Fruit fly (Drosophila melanogaster) whole organism, embryonic: ENCODE data around the gene Ir87a.

Experiments
- ATbp ChIP-seq: fragments of 200-800 bp; sonication (Bioruptor generic); optimal IDR thresholded peaks from 2 replicates; lab custom pipeline; 2017; ENCODE audit warnings: missing biosample characterization, mild to moderate bottlenecking, missing genetic modification characterization, missing genetic modification reagents
- Atf3 ChIP-seq: fragments of 200-800 bp; sonication (Bioruptor generic); optimal IDR thresholded peaks from 3 replicates; lab custom pipeline; 2016; ENCODE audit warnings: missing biosample characterization, missing genetic modification characterization
- Bdp1 ChIP-seq: fragments of 200-800 bp; sonication (Bioruptor generic); optimal IDR thresholded peaks from 3 replicates; lab custom pipeline; 2016; ENCODE audit warnings: missing biosample characterization, missing genetic modification characterization
- BtbVII ChIP-seq: fragments of 200-800 bp; sonication (Bioruptor generic); optimal IDR thresholded peaks from 3 replicates; lab custom pipeline; 2017; ENCODE audit warnings: missing biosample characterization, mild to moderate bottlenecking, missing genetic modification characterization
- CG10543 ChIP-seq: fragments of 200-800 bp; sonication (Bioruptor generic); optimal IDR thresholded peaks from 3 replicates; lab custom pipeline; 2017; ENCODE audit warnings: missing biosample characterization, mild to moderate bottlenecking, missing genetic modification characterization, moderate library complexity
- CG12155 ChIP-seq: fragments of 200-800 bp; sonication (Bioruptor generic); optimal IDR thresholded peaks from 3 replicates; lab custom pipeline; 2016; ENCODE audit warnings: missing biosample characterization, missing genetic modification characterization
- CG12744 ChIP-seq: fragments of 200-800 bp; sonication (Bioruptor generic); optimal IDR thresholded peaks from 2 replicates; lab custom pipeline; 2016; ENCODE audit warnings: missing biosample characterization, missing genetic modification characterization
- CG14860 ChIP-seq: fragments of 200-800 bp; sonication (Bioruptor generic); IDR thresholded peaks from 3 replicates; pipeline ENCODE4 v1.3.6; 2022; ENCODE audit warnings: missing biosample characterization, missing genetic modification characterization; ENCODE audit not compliant: partially characterized antibody
- CG1529 ChIP-seq: fragments of 200-800 bp; sonication (Bioruptor generic); optimal IDR thresholded peaks from 3 replicates; lab custom pipeline; 2018; ENCODE audit warnings: missing biosample characterization, missing genetic modification characterization
- CG1603 ChIP-seq: fragments of 200-800 bp; sonication (Bioruptor generic); optimal IDR thresholded peaks from 2 replicates; lab custom pipeline; 2019; ENCODE audit warnings: missing biosample characterization, mild to moderate bottlenecking, missing genetic modification characterization, moderate library complexity
- CG1647 ChIP-seq: fragments of 200-800 bp; sonication (Bioruptor generic); optimal IDR thresholded peaks from 3 replicates; lab custom pipeline; 2016; ENCODE audit warnings: missing biosample characterization, missing genetic modification characterization
- CG16863 ChIP-seq: fragments of 200-800 bp; sonication (Bioruptor generic); optimal IDR thresholded peaks from 3 replicates; lab custom pipeline; 2016; ENCODE audit warnings: missing biosample characterization, missing genetic modification characterization
- CG17361 ChIP-seq: fragments of 200-800 bp; sonication (Bioruptor generic); IDR thresholded peaks from 3 replicates; pipeline ENCODE4 v1.3.6; 2022; ENCODE audit warnings: missing biosample characterization, missing genetic modification characterization
- CG18599 ChIP-seq: fragments of 200-800 bp; sonication (Bioruptor generic); optimal IDR thresholded peaks from 3 replicates; lab custom pipeline; 2017; ENCODE audit warnings: missing biosample characterization, missing genetic modification characterization, mild to moderate bottlenecking, moderate library complexity, missing genetic modification reagents
- CG30431 ChIP-seq: fragments of 200-800 bp; sonication (Bioruptor generic); optimal IDR thresholded peaks from 2 replicates; lab custom pipeline; 2017; ENCODE audit warnings: missing biosample characterization, missing genetic modification characterization
- CG6765 ChIP-seq: fragments of 200-800 bp; sonication (Bioruptor generic); optimal IDR thresholded peaks from 3 replicates; lab custom pipeline; 2017; ENCODE audit warnings: missing biosample characterization, mild to moderate bottlenecking, missing genetic modification characterization
- CG6813 ChIP-seq: fragments of 200-800 bp; sonication (Bioruptor generic); optimal IDR thresholded peaks from 2 replicates; lab custom pipeline; 2017; ENCODE audit warnings: missing biosample characterization, missing genetic modification characterization, mild to moderate bottlenecking, moderate library complexity, missing genetic modification reagents
- CG7372 ChIP-seq: fragments of 200-800 bp; sonication (Bioruptor generic); IDR thresholded peaks from 2 replicates; pipeline ENCODE4 v1.3.6; 2022; ENCODE audit warnings: missing biosample characterization, missing genetic modification characterization
- CG7963 ChIP-seq: fragments of 200-800 bp; sonication (Bioruptor generic); IDR thresholded peaks from 3 replicates; pipeline ENCODE4 v1.3.6; 2022; ENCODE audit warnings: missing biosample characterization, missing genetic modification characterization; ENCODE audit not compliant: partially characterized antibody
- CG8089 ChIP-seq: fragments of 200-800 bp; sonication (Bioruptor generic); optimal IDR thresholded peaks from 3 replicates; lab custom pipeline; 2016; ENCODE audit warnings: missing biosample characterization, missing genetic modification characterization
- CG9932 ChIP-seq: fragments of 200-800 bp; sonication (Bioruptor generic); IDR thresholded peaks from 2 replicates; pipeline ENCODE4 v1.3.6; 2022; ENCODE audit warnings: missing biosample characterization, missing genetic modification characterization
- Dek ChIP-seq: fragments of 200-800 bp; sonication (Bioruptor generic); optimal IDR thresholded peaks from 3 replicates; lab custom pipeline; 2019; ENCODE audit warnings: missing biosample characterization, mild to moderate bottlenecking, missing genetic modification characterization, moderate library complexity
- Dip3 ChIP-seq: fragments of 200-800 bp; sonication (Bioruptor generic); optimal IDR thresholded peaks from 3 replicates; lab custom pipeline; 2016; ENCODE audit warnings: missing biosample characterization, missing genetic modification characterization
- Ets65A ChIP-seq: fragments of 200-800 bp; sonication (Bioruptor generic); peaks from one replicate; lab custom pipeline; 2016; ENCODE audit warnings: missing biosample characterization, missing genetic modification characterization
- Fer1 ChIP-seq: fragments of 200-800 bp; sonication (Bioruptor generic); optimal IDR thresholded peaks from 2 replicates; lab custom pipeline; 2017; ENCODE audit warnings: missing biosample characterization, mild to moderate bottlenecking, missing genetic modification characterization
- H2.0 ChIP-seq: fragments of 200-800 bp; sonication (Bioruptor generic); IDR thresholded peaks from 2 replicates; pipeline ENCODE4 v1.3.6; 2022; ENCODE audit warnings: missing biosample characterization, missing genetic modification characterization
- Hand ChIP-seq: fragments of 200-800 bp; sonication (Bioruptor generic); optimal IDR thresholded peaks from 2 replicates; lab custom pipeline; 2017; ENCODE audit warnings: mild to moderate bottlenecking, missing biosample characterization, missing genetic modification reagents, missing genetic modification characterization
- Hr3 ChIP-seq: fragments of 200-800 bp; sonication (Bioruptor generic); optimal IDR thresholded peaks from 3 replicates; lab custom pipeline; 2016; ENCODE audit warnings: missing biosample characterization, missing genetic modification characterization
- Pdp1 ChIP-seq, 2 experiments: fragments of 200-800 bp; sonication (Bioruptor generic); optimal IDR thresholded peaks; 3 replicates each; lab custom pipeline; 2016; ENCODE audit warnings: missing biosample characterization in 2 of 2, missing genetic modification characterization in 2 of 2, mild to moderate bottlenecking in 1 of 2, moderate library complexity in 1 of 2
- Poxn ChIP-seq: fragments of 200-800 bp; sonication (Bioruptor generic); IDR thresholded peaks from 2 replicates; pipeline ENCODE4 v1.3.6; 2022; ENCODE audit warnings: missing biosample characterization, missing genetic modification characterization
- btn ChIP-seq: fragments of 200-800 bp; sonication (Bioruptor generic); optimal IDR thresholded peaks from 2 replicates; lab custom pipeline; 2016; ENCODE audit warnings: missing biosample characterization, missing genetic modification characterization
- crol ChIP-seq: fragments of 200-800 bp; sonication (Bioruptor generic); IDR thresholded peaks from 2 replicates; pipeline ENCODE4 v1.3.6; 2022; ENCODE audit warnings: missing biosample characterization, missing genetic modification characterization
- da ChIP-seq: fragments of 200-800 bp; sonication (Bioruptor generic); optimal IDR thresholded peaks from 2 replicates; lab custom pipeline; 2016; ENCODE audit warnings: missing biosample characterization, missing genetic modification characterization
- dysf ChIP-seq: fragments of 200-800 bp; sonication (Bioruptor generic); IDR thresholded peaks from 3 replicates; pipeline ENCODE4 v1.3.6; 2022; ENCODE audit warnings: missing biosample characterization, missing genetic modification characterization
- exex ChIP-seq: fragments of 200-800 bp; sonication (Bioruptor generic); optimal IDR thresholded peaks from 4 replicates; lab custom pipeline; 2018; ENCODE audit warnings: missing biosample characterization, mild to moderate bottlenecking, missing genetic modification characterization, moderate library complexity
- fd96Cb ChIP-seq: fragments of 200-800 bp; sonication (Bioruptor generic); optimal IDR thresholded peaks from 2 replicates; lab custom pipeline; 2018; ENCODE audit warnings: missing biosample characterization, mild to moderate bottlenecking, missing genetic modification characterization, moderate library complexity
- fu2 ChIP-seq: fragments of 200-800 bp; sonication (Bioruptor generic); optimal IDR thresholded peaks from 2 replicates; lab custom pipeline; 2016; ENCODE audit warnings: missing biosample characterization, missing genetic modification characterization
- gcm ChIP-seq: fragments of 200-800 bp; sonication (Bioruptor generic); optimal IDR thresholded peaks from 2 replicates; lab custom pipeline; 2019; ENCODE audit warnings: missing biosample characterization, mild to moderate bottlenecking, missing genetic modification characterization, moderate library complexity
- grau ChIP-seq: fragments of 200-800 bp; optimal IDR thresholded peaks from 3 replicates; lab custom pipeline; 2019; ENCODE audit warnings: missing biosample characterization, mild to moderate bottlenecking, missing genetic modification characterization, moderate library complexity
- grn ChIP-seq: fragments of 200-800 bp; sonication (Bioruptor generic); optimal IDR thresholded peaks from 3 replicates; lab custom pipeline; 2017; ENCODE audit warnings: missing biosample characterization, missing genetic modification characterization
- gro ChIP-seq: fragments of 200-800 bp; sonication (Bioruptor generic); optimal IDR thresholded peaks from 2 replicates; lab custom pipeline; 2016; ENCODE audit warnings: missing biosample characterization, missing genetic modification characterization
- jing ChIP-seq: fragments of 200-800 bp; sonication (Bioruptor generic); optimal IDR thresholded peaks from 2 replicates; lab custom pipeline; 2018; ENCODE audit warnings: missing biosample characterization, mild to moderate bottlenecking, missing genetic modification characterization
- jumu ChIP-seq: fragments of 200-800 bp; sonication (Bioruptor generic); optimal IDR thresholded peaks from 3 replicates; lab custom pipeline; 2016; ENCODE audit warnings: missing biosample characterization, missing genetic modification characterization
- klu ChIP-seq: fragments of 200-800 bp; sonication (Bioruptor generic); IDR thresholded peaks from 2 replicates; pipeline ENCODE4 v1.3.6; 2022; ENCODE audit warnings: missing biosample characterization, missing genetic modification characterization
- lilli ChIP-seq: fragments of 200-800 bp; sonication (Bioruptor generic); optimal IDR thresholded peaks from 3 replicates; lab custom pipeline; 2016; ENCODE audit warnings: missing biosample characterization, missing genetic modification characterization
- odd ChIP-seq: fragments of 200-800 bp; sonication (Bioruptor generic); optimal IDR thresholded peaks from 2 replicates; lab custom pipeline; 2017; ENCODE audit warnings: missing biosample characterization, mild to moderate bottlenecking, missing genetic modification characterization
- pb ChIP-seq: fragments of 200-800 bp; sonication (Bioruptor generic); optimal IDR thresholded peaks from 3 replicates; lab custom pipeline; 2016; ENCODE audit warnings: missing biosample characterization, missing genetic modification characterization
- psq ChIP-seq: fragments of 200-800 bp; sonication (Bioruptor generic); optimal IDR thresholded peaks from 2 replicates; lab custom pipeline; 2017; ENCODE audit warnings: missing biosample characterization, missing genetic modification characterization
- shn ChIP-seq: fragments of 200-800 bp; sonication (Bioruptor generic); optimal IDR thresholded peaks from 3 replicates; lab custom pipeline; 2016; ENCODE audit warnings: missing biosample characterization, missing genetic modification characterization
- slbo ChIP-seq: fragments of 200-800 bp; sonication (Bioruptor generic); IDR thresholded peaks from 2 replicates; pipeline ENCODE4 v1.3.6; 2022; ENCODE audit warnings: missing biosample characterization, missing genetic modification characterization
- sr ChIP-seq: fragments of 200-800 bp; sonication (Bioruptor generic); IDR thresholded peaks from 3 replicates; pipeline ENCODE4 v1.3.6; 2022; ENCODE audit warnings: missing biosample characterization, missing genetic modification characterization
- tio ChIP-seq: fragments of 200-800 bp; sonication (Bioruptor generic); optimal IDR thresholded peaks from 2 replicates; lab custom pipeline; 2017; ENCODE audit warnings: missing biosample characterization, missing genetic modification characterization, inconsistent platforms

Gene Ir87a

DNA sequence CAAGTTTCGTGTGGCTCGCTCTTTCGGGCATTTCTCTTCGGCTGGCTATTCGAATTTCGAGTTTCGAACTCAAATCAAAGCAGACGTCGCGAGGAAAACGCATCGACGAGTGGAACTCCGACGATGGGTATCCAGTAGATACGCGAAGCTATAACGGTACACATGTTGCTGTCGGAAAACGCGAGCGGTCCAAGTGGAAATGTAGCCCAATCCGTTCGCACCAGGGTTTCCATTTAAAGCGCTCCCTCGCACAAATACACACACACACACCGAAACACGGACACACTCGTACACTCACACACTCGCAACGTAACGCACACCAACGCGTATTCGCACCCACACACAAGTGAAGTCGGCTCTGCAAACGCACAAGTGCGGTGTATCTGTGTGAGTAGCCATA lies 30.3 kb downstream of the Ir87a start, which contains the start of gene side-IV (continued):
- TF ChIP-seq btn: no peak
- TF ChIP-seq gro: no peak
- no peak for TF ChIP-seq Poxn (GFP tag; lab: Robert Waterston, UW)
- TF ChIP-seq Ets65A: no peak
- TF ChIP-seq CG8089: no peak
- TF ChIP-seq crol (GFP tag; lab: Robert Waterston, UW): peak; percentile 23; the same call in 1 of the 2 replicates
- no peak for TF ChIP-seq CG7963
- TF ChIP-seq grn (GFP tag; lab: Kevin White, UChicago): no peak
- no peak for TF ChIP-seq slbo (GFP tag; lab: Robert Waterston, UW)
- TF ChIP-seq Dip3 (GFP tag; lab: Kevin White, UChicago): no peak
- TF ChIP-seq ATbp (GFP tag; lab: Kevin White, UChicago): no peak
- TF ChIP-seq gcm: no peak
- TF ChIP-seq CG17361 (GFP tag; lab: Robert Waterston, UW): no peak
- TF ChIP-seq CG12155: peak; percentile 12
- no peak for TF ChIP-seq lilli (GFP tag; lab: Kevin White, UChicago)
- no peak for TF ChIP-seq Hr3 (GFP tag; lab: Kevin White, UChicago)
- TF ChIP-seq CG1529: no peak
- no peak for TF ChIP-seq odd (GFP tag; lab: Kevin White, UChicago)
- no peak for TF ChIP-seq exex (tag; lab: Kevin White, UChicago)
- no peak for TF ChIP-seq Pdp1 (GFP tag; optimal IDR thresholded peaks at IDR 0.05; lab: Kevin White, UChicago)
- no peak for TF ChIP-seq CG9932
- TF ChIP-seq shn: no peak
- no peak for TF ChIP-seq H2.0
- TF ChIP-seq CG1647: no peak
- peak; percentile 34 for TF ChIP-seq CG10543 (GFP tag; lab: Kevin White, UChicago)
- TF ChIP-seq CG7372: no peak
- no peak for TF ChIP-seq CG14860 (GFP tag; lab: Robert Waterston, UW)
- no peak for TF ChIP-seq CG30431 (GFP tag; lab: Kevin White, UChicago)
- TF ChIP-seq fd96Cb (tag; lab: Kevin White, UChicago): no peak
- no peak for TF ChIP-seq jumu (GFP tag; lab: Kevin White, UChicago)
- TF ChIP-seq CG6813: no peak
- peak; percentile 18 for TF ChIP-seq CG18599 (GFP tag; lab: Kevin White, UChicago)
- TF ChIP-seq da (GFP tag; lab: Kevin White, UChicago): no peak
- no peak for TF ChIP-seq Fer1
- TF ChIP-seq fu2: no peak
- TF ChIP-seq psq (GFP tag; lab: Kevin White, UChicago): no peak
- TF ChIP-seq pb: no peak
- TF ChIP-seq CG6765 (GFP tag; lab: Kevin White, UChicago): peak; percentile 22
- no peak for TF ChIP-seq Bdp1 (GFP tag; lab: Kevin White, UChicago)
- no peak for TF ChIP-seq grau (tag; lab: Kevin White, UChicago)
- TF ChIP-seq CG16863 (GFP tag; lab: Kevin White, UChicago): no peak
- TF ChIP-seq CG1603 (tag; lab: Kevin White, UChicago): no peak
- TF ChIP-seq Hand (GFP tag; lab: Kevin White, UChicago): no peak
- TF ChIP-seq BtbVII: no peak
- no peak for TF ChIP-seq tio (GFP tag; lab: Kevin White, UChicago)
- no peak for TF ChIP-seq dysf (GFP tag; lab: Robert Waterston, UW)
- TF ChIP-seq sr (GFP tag; lab: Robert Waterston, UW): 0 out of 3 replicates have a peak, but pooled peaks have one; percentile 6
- no peak for TF ChIP-seq CG12744 (GFP tag; lab: Kevin White, UChicago)
- TF ChIP-seq jing (GFP tag; lab: Kevin White, UChicago): peak; percentile 17
- no peak for TF ChIP-seq Dek (tag; lab: Kevin White, UChicago)
- no peak for TF ChIP-seq klu
- no peak for TF ChIP-seq Atf3 (GFP tag; lab: Kevin White, UChicago)
